Fruit fly (Drosophila melanogaster): Measurements from ENCODE around the gene Gr61a.

DNA sequence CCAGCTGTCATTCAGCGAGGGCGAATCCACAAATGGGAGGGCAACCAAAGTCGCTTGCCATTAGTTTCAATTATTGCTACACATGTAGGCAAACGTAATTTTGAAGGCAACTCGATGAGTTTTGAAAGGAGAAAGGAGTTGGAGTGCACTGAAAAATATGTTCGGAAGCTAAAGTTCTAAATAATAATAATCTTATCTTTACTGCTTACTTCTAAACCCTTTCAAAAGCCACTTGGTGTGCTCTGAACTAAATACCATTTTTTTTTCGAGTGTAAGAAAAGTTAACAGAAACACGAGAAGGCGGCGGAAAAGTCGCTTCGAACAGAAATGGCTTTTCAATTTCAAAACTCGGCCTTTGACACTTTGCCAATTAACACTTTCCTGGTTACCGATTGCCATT lies 2.4 kb downstream of the Gr61a start, which contains the start of gene Cep290:
- TF ChIP-seq h (optimal IDR thresholded peaks at IDR 0.05) (no peak), ttk (optimal IDR thresholded peaks at IDR 0.05) (no peak), psq (optimal IDR thresholded peaks at IDR 0.05) (no peak), Sin3A (optimal IDR thresholded peaks at IDR 0.05) (no peak), Myc (optimal IDR thresholded peaks at IDR 0.05) (no peak)
